Fruit fly (Drosophila melanogaster): ENCODE measurements around the gene CG31140.

DNA sequence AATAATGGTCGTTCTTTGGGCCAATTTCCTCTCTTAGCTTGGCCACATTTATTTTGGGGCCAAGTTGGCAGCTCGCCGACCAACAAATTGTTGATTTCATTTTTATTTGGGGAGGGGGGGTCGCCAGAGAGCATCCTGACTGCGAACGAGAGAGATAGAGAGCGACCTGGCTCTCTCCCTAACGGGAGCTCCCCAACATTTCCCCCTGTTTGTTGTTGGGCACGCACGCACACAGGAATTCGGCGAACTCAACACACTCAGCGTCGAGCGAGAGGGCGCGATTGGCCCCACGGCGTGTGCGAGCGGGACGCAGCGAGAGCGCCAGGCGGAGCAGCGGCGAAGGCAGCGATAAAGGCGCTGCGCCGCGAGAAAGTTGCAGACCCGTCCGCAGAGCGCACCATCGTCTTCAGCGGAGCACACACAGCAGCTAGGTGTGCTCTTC is at the start of gene CG31140:
- no peak for TF ChIP-seq Myc (optimal IDR thresholded peaks at IDR 0.05)
- no peak for TF ChIP-seq Jra (GFP tag; optimal IDR thresholded peaks at IDR 0.05)
